Fruit fly (Drosophila melanogaster) whole organism, embryonic: ENCODE results near the gene flfl.

ENCODE experiments used
- CG10462 ChIP-seq: fragments of 200-800 bp; sonication (Bioruptor generic); optimal IDR thresholded peaks from 2 replicates; lab custom pipeline; 2016; ENCODE audit warnings: missing biosample characterization, missing genetic modification characterization
- CG10654 ChIP-seq: fragments of 200-800 bp; sonication (Bioruptor generic); optimal IDR thresholded peaks from 2 replicates; lab custom pipeline; 2016; ENCODE audit warnings: missing biosample characterization, missing genetic modification characterization
- CG11560 ChIP-seq: fragments of 200-800 bp; sonication (Bioruptor generic); IDR thresholded peaks from 3 replicates; pipeline ENCODE4 v1.3.6; 2022; ENCODE audit warnings: missing biosample characterization, missing genetic modification characterization
- CG11696 ChIP-seq: fragments of 200-800 bp; sonication (Bioruptor generic); IDR thresholded peaks from 2 replicates; pipeline ENCODE4 v1.3.6; 2022; ENCODE audit warnings: missing biosample characterization, missing genetic modification characterization
- CG13424 ChIP-seq: fragments of 200-800 bp; sonication (Bioruptor generic); optimal IDR thresholded peaks from 2 replicates; lab custom pipeline; 2019; ENCODE audit warnings: missing biosample characterization, mild to moderate bottlenecking, missing genetic modification characterization, moderate library complexity
- CG13775 ChIP-seq: fragments of 200-800 bp; sonication (Bioruptor generic); optimal IDR thresholded peaks from 3 replicates; lab custom pipeline; 2017; ENCODE audit warnings: missing biosample characterization, mild to moderate bottlenecking, missing genetic modification characterization
- CG14860 ChIP-seq: fragments of 200-800 bp; sonication (Bioruptor generic); IDR thresholded peaks from 3 replicates; pipeline ENCODE4 v1.3.6; 2022; ENCODE audit warnings: missing biosample characterization, missing genetic modification characterization; ENCODE audit not compliant: partially characterized antibody
- CG30431 ChIP-seq: fragments of 200-800 bp; sonication (Bioruptor generic); optimal IDR thresholded peaks from 2 replicates; lab custom pipeline; 2017; ENCODE audit warnings: missing biosample characterization, missing genetic modification characterization
- CG32532 ChIP-seq: fragments of 200-800 bp; sonication (Bioruptor generic); IDR thresholded peaks from 2 replicates; pipeline ENCODE4 v1.3.6; 2022; ENCODE audit warnings: missing biosample characterization, missing genetic modification characterization
- CG34376 ChIP-seq: fragments of 200-800 bp; sonication (Bioruptor generic); optimal IDR thresholded peaks from 2 replicates; lab custom pipeline; 2018; ENCODE audit warnings: missing biosample characterization, mild to moderate bottlenecking, missing genetic modification characterization
- CG5245 ChIP-seq: fragments of 200-800 bp; sonication (Bioruptor generic); optimal IDR thresholded peaks from 3 replicates; lab custom pipeline; 2016; ENCODE audit warnings: missing biosample characterization, missing genetic modification characterization
- CG6654 ChIP-seq: fragments of 200-800 bp; sonication (Bioruptor generic); optimal IDR thresholded peaks from 2 replicates; lab custom pipeline; 2017; ENCODE audit warnings: missing biosample characterization, mild to moderate bottlenecking, missing genetic modification characterization
- CG6689 ChIP-seq: fragments of 200-800 bp; sonication (Bioruptor generic); IDR thresholded peaks from 2 replicates; pipeline ENCODE4 v1.3.6; 2022; ENCODE audit warnings: missing biosample characterization, missing genetic modification characterization
- CG7556 ChIP-seq: fragments of 200-800 bp; sonication (Bioruptor generic); optimal IDR thresholded peaks from 2 replicates; lab custom pipeline; 2017; ENCODE audit warnings: missing biosample characterization, mild to moderate bottlenecking, missing genetic modification characterization
- CG7928 ChIP-seq: fragments of 200-800 bp; sonication (Bioruptor generic); optimal IDR thresholded peaks from 2 replicates; lab custom pipeline; 2017; ENCODE audit warnings: missing biosample characterization, mild to moderate bottlenecking, missing genetic modification characterization
- CG8290 ChIP-seq, 3 experiments: fragments of 200-800 bp; sonication (Bioruptor generic); optimal IDR thresholded peaks; 2 replicates each; lab custom pipeline; 2016 to 2019; ENCODE audit warnings: missing biosample characterization in 3 of 3, missing genetic modification characterization in 3 of 3, mild to moderate bottlenecking in 2 of 3, moderate library complexity in 1 of 3
- CG8388 ChIP-seq: fragments of 200-800 bp; sonication (Bioruptor generic); optimal IDR thresholded peaks from 2 replicates; lab custom pipeline; 2019; ENCODE audit warnings: missing biosample characterization, mild to moderate bottlenecking, missing genetic modification characterization, moderate library complexity
- Camta ChIP-seq: fragments of 200-800 bp; sonication (Bioruptor generic); optimal IDR thresholded peaks from 2 replicates; lab custom pipeline; 2016; ENCODE audit warnings: missing biosample characterization, missing genetic modification characterization
- D ChIP-seq, 2 experiments: fragments of 200-800 bp in 1 of 2; fragments of >200 bp in 1 of 2; sonication (Bioruptor generic) in 1 of 2; optimal IDR thresholded peaks; 2 replicates in 1 of 2; 3 replicates in 1 of 2; lab custom pipeline; 2017; ENCODE audit warnings: mild to moderate bottlenecking in 1 of 2, missing biosample characterization in 1 of 2, missing genetic modification characterization in 1 of 2, missing genetic modification reagents in 1 of 2
- E2f1 ChIP-seq: fragments of 200-800 bp; sonication (Bioruptor generic); IDR thresholded peaks from 2 replicates; pipeline ENCODE4 v1.3.6; 2022; ENCODE audit warnings: missing biosample characterization, missing genetic modification characterization
- E2f2 ChIP-seq: fragments of 200-800 bp; sonication (Bioruptor generic); IDR thresholded peaks from 2 replicates; pipeline ENCODE4 v1.3.6; 2022; ENCODE audit warnings: missing biosample characterization, missing genetic modification characterization
- H15 ChIP-seq: fragments of 200-800 bp; sonication (Bioruptor generic); IDR thresholded peaks from 3 replicates; pipeline ENCODE4 v1.3.6; 2022; ENCODE audit warnings: missing biosample characterization, missing genetic modification characterization
- Hr39 ChIP-seq: fragments of >200 bp; optimal IDR thresholded peaks from 2 replicates; lab custom pipeline; 2017
- PHDP ChIP-seq: fragments of 200-800 bp; sonication (Bioruptor generic); optimal IDR thresholded peaks from 3 replicates; lab custom pipeline; 2018; ENCODE audit warnings: missing biosample characterization, mild to moderate bottlenecking, missing genetic modification characterization, moderate library complexity
- Sry-δ ChIP-seq: fragments of 200-800 bp; sonication (Bioruptor generic); optimal IDR thresholded peaks from 2 replicates; lab custom pipeline; 2016; ENCODE audit warnings: missing biosample characterization, missing genetic modification characterization
- aop ChIP-seq: fragments of 200-800 bp; sonication (Bioruptor generic); IDR thresholded peaks from 2 replicates; pipeline ENCODE4 v1.3.6; 2022; ENCODE audit warnings: missing biosample characterization, missing genetic modification characterization
- bigmax ChIP-seq: fragments of 200-800 bp; sonication (Bioruptor generic); optimal IDR thresholded peaks from 2 replicates; lab custom pipeline; 2018; ENCODE audit warnings: missing biosample characterization, mild to moderate bottlenecking, missing genetic modification characterization
- bsh ChIP-seq, 2 experiments: fragments of 200-800 bp; sonication (Bioruptor generic); optimal IDR thresholded peaks; 2 replicates each; lab custom pipeline; 2017 to 2018; ENCODE audit warnings: mild to moderate bottlenecking in 2 of 2, missing biosample characterization in 2 of 2, missing genetic modification characterization in 2 of 2, moderate library complexity in 1 of 2
- chm ChIP-seq: fragments of 200-800 bp; sonication (Bioruptor generic); IDR thresholded peaks from 2 replicates; pipeline ENCODE4 v1.3.6; 2022; ENCODE audit warnings: missing biosample characterization, missing genetic modification characterization
- corto ChIP-seq: fragments of 200-800 bp; sonication (Bioruptor generic); optimal IDR thresholded peaks from 2 replicates; lab custom pipeline; 2016; ENCODE audit warnings: missing biosample characterization, mild to moderate bottlenecking, missing genetic modification characterization, moderate library complexity
- dati ChIP-seq: fragments of 200-800 bp; sonication (Bioruptor generic); IDR thresholded peaks from 2 replicates; pipeline ENCODE4 v1.3.6; 2022; ENCODE audit warnings: missing biosample characterization, missing genetic modification characterization
- ems ChIP-seq: fragments of 200-800 bp; sonication (Bioruptor generic); optimal IDR thresholded peaks from 3 replicates; lab custom pipeline; 2016; ENCODE audit warnings: missing biosample characterization, missing genetic modification characterization
- fd3F ChIP-seq: fragments of 200-800 bp; sonication (Bioruptor generic); optimal IDR thresholded peaks from 2 replicates; lab custom pipeline; 2018; ENCODE audit warnings: missing biosample characterization, mild to moderate bottlenecking, missing genetic modification characterization, moderate library complexity
- grau ChIP-seq: fragments of 200-800 bp; optimal IDR thresholded peaks from 3 replicates; lab custom pipeline; 2019; ENCODE audit warnings: missing biosample characterization, mild to moderate bottlenecking, missing genetic modification characterization, moderate library complexity
- ind ChIP-seq: fragments of 200-800 bp; sonication (Bioruptor generic); optimal IDR thresholded peaks from 3 replicates; lab custom pipeline; 2016; ENCODE audit warnings: missing biosample characterization, missing genetic modification characterization
- insv ChIP-seq, 2 experiments: fragments of 200-800 bp; sonication (Bioruptor generic); optimal IDR thresholded peaks; 3 replicates each; lab custom pipeline; 2016 to 2018; ENCODE audit warnings: missing biosample characterization in 2 of 2, missing genetic modification characterization in 2 of 2
- jigr1 ChIP-seq: fragments of 200-800 bp; sonication (Bioruptor generic); IDR thresholded peaks from 3 replicates; pipeline ENCODE4 v1.3.6; 2022; ENCODE audit warnings: missing biosample characterization, missing genetic modification characterization
- ken ChIP-seq: fragments of 200-800 bp; sonication (Bioruptor generic); IDR thresholded peaks from 3 replicates; pipeline ENCODE4 v1.3.6; 2022; ENCODE audit warnings: missing biosample characterization, missing genetic modification characterization
- lab ChIP-seq: fragments of 200-800 bp; sonication (Bioruptor generic); optimal IDR thresholded peaks from 3 replicates; lab custom pipeline; 2017; ENCODE audit warnings: missing biosample characterization, missing genetic modification characterization, mild to moderate bottlenecking, moderate library complexity, missing genetic modification reagents
- lilli ChIP-seq: fragments of 200-800 bp; sonication (Bioruptor generic); optimal IDR thresholded peaks from 3 replicates; lab custom pipeline; 2016; ENCODE audit warnings: missing biosample characterization, missing genetic modification characterization
- lola ChIP-seq, 3 experiments: fragments of >200 bp in 2 of 3; fragments of 200-800 bp in 1 of 3; sonication (Bioruptor generic) in 1 of 3; optimal IDR thresholded peaks; 2 replicates each; lab custom pipeline; 2017 to 2019; ENCODE audit warnings: missing biosample characterization in 3 of 3, missing genetic modification characterization in 3 of 3, mild to moderate bottlenecking in 1 of 3, moderate library complexity in 1 of 3
- oc ChIP-seq: fragments of 200-800 bp; sonication (Bioruptor generic); optimal IDR thresholded peaks from 2 replicates; lab custom pipeline; 2018; ENCODE audit warnings: missing biosample characterization, mild to moderate bottlenecking, missing genetic modification characterization, moderate library complexity
- psq ChIP-seq: fragments of 200-800 bp; sonication (Bioruptor generic); optimal IDR thresholded peaks from 2 replicates; lab custom pipeline; 2017; ENCODE audit warnings: missing biosample characterization, missing genetic modification characterization
- repo ChIP-seq: fragments of 200-800 bp; sonication (Bioruptor generic); optimal IDR thresholded peaks from 2 replicates; lab custom pipeline; 2016; ENCODE audit warnings: missing biosample characterization, missing genetic modification characterization
- schlank ChIP-seq: fragments of 200-800 bp; sonication (Bioruptor generic); optimal IDR thresholded peaks from 2 replicates; lab custom pipeline; 2018; ENCODE audit warnings: missing biosample characterization, mild to moderate bottlenecking, missing genetic modification characterization
- unpg ChIP-seq: fragments of 200-800 bp; sonication (Bioruptor generic); optimal IDR thresholded peaks from 3 replicates; lab custom pipeline; 2018; ENCODE audit warnings: missing biosample characterization, mild to moderate bottlenecking, missing genetic modification characterization, moderate library complexity
- vnd ChIP-seq: fragments of 200-800 bp; sonication (Bioruptor generic); IDR thresholded peaks from 3 replicates; pipeline ENCODE4 v1.3.6; 2022; ENCODE audit warnings: missing biosample characterization, missing genetic modification characterization; ENCODE audit not compliant: partially characterized antibody
- z ChIP-seq: fragments of 200-800 bp; sonication (Bioruptor generic); IDR thresholded peaks from 3 replicates; pipeline ENCODE4 v1.3.6; 2022; ENCODE audit warnings: missing biosample characterization, missing genetic modification characterization

The flfl gene

DNA sequence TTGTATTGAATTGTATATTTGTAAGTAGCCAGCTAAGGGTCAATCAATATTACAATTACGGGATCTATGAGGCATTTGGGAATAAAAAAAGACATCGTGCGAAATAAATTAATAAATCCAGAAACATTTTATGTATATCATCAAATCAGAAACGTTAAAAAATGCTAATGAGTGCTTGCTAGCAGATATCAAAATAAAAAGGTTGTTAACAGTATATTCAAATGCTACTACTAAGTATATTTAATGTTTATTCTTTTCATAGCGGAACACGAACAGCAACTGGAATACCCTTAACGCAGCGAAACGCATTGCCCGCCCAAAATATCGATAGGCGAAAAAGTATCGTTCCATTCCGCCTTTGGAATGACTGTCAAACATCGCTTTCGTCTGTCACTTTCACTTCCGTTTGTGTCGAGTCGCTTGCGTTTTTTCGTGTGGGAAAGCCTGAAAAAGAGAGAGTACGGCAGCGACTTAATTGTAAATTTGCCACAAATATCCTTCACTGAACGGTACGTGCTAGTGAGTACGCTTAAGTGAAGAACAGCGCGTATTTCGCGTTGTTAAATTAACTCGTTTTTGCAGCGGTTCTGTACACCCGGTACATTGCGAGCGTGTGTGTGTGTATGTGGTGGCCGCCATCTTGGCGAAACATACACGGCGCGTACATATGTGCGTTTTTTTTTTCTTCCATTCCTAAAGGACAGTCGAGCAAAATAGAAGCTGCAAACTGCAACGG is 22.6 kb upstream of the flfl start, which contains the start of gene B52 (continued):
- TF ChIP-seq PHDP, result peak; percentile 70
- no peak for TF ChIP-seq z (GFP tag; lab: Robert Waterston, UW)
- peak; percentile 17 for TF ChIP-seq CG13424
- peak; percentile 8 for TF ChIP-seq D (optimal IDR thresholded peaks at IDR 0.05; lab: Kevin White, UChicago)
- TF ChIP-seq D (GFP tag; optimal IDR thresholded peaks at IDR 0.05; lab: Kevin White, UChicago), result peak; percentile 41
- TF ChIP-seq CG13775 (GFP tag; lab: Kevin White, UChicago), result peak; percentile 66
- TF ChIP-seq CG11560 (tag; lab: Robert Waterston, UW), result no peak
- TF ChIP-seq H15 (GFP tag; lab: Robert Waterston, UW), result peak; percentile 60; the same call in 2 of the 3 replicates
- no peak for TF ChIP-seq lilli (GFP tag; lab: Kevin White, UChicago)
- no peak for TF ChIP-seq CG11696 (GFP tag; lab: Robert Waterston, UW)
- TF ChIP-seq E2f2 (GFP tag; lab: Robert Waterston, UW), result peak; percentile 50; the same call in 1 of the 2 replicates
- no peak for TF ChIP-seq CG30431
- no peak for TF ChIP-seq CG8290 (GFP tag; optimal IDR thresholded peaks at IDR 0.05; lab: Kevin White, UChicago)
- peak in 1 of 2 experiments; percentile 51 for TF ChIP-seq CG8290 (tag; optimal IDR thresholded peaks at IDR 0.05; lab: Kevin White, UChicago)
- peak; percentile 11 for TF ChIP-seq ind (GFP tag; lab: Kevin White, UChicago)
- peak in 1 of 2 experiments; percentile 38 for TF ChIP-seq insv (GFP tag; optimal IDR thresholded peaks at IDR 0.05; lab: Kevin White, UChicago)
- no peak for TF ChIP-seq jigr1
- peak in 1 of 3 experiments; percentile 38 for TF ChIP-seq lola (GFP tag; optimal IDR thresholded peaks at IDR 0.05; lab: Kevin White, UChicago)
- no peak for TF ChIP-seq Hr39 (lab: Kevin White, UChicago)
- TF ChIP-seq bigmax (GFP tag; lab: Kevin White, UChicago), result peak; percentile 51
- TF ChIP-seq E2f1 (GFP tag; lab: Robert Waterston, UW), result peak; percentile 84
- TF ChIP-seq grau (tag; lab: Kevin White, UChicago), result peak; percentile 41
- peak; percentile 60 for TF ChIP-seq Sry-δ (GFP tag; lab: Kevin White, UChicago)
- TF ChIP-seq schlank (tag; lab: Kevin White, UChicago), result peak; percentile 75
- TF ChIP-seq CG10462 (GFP tag; lab: Kevin White, UChicago), result no peak
- TF ChIP-seq CG7556 (GFP tag; lab: Kevin White, UChicago), result no peak
- TF ChIP-seq bsh (GFP tag; optimal IDR thresholded peaks at IDR 0.05; lab: Kevin White, UChicago), result peak; percentile 22 to 58
- peak; percentile 37 for TF ChIP-seq Camta (GFP tag; lab: Kevin White, UChicago)
- TF ChIP-seq CG34376, result peak; percentile 84
- no peak for TF ChIP-seq corto (GFP tag; lab: Kevin White, UChicago)
- peak; percentile 16 for TF ChIP-seq CG7928 (GFP tag; lab: Kevin White, UChicago)
- peak; percentile 29 for TF ChIP-seq CG10654 (GFP tag; lab: Kevin White, UChicago)
- 0 out of 3 replicates have a peak, but pooled peaks have one; percentile 33 for TF ChIP-seq vnd (GFP tag; lab: Robert Waterston, UW)
- peak; percentile 77 for TF ChIP-seq CG32532 (GFP tag; lab: Robert Waterston, UW)
- peak; percentile 34 for TF ChIP-seq fd3F (GFP tag; lab: Kevin White, UChicago)
- peak; percentile 43 for TF ChIP-seq CG6689 (GFP tag; lab: Robert Waterston, UW)
- TF ChIP-seq repo (GFP tag; lab: Kevin White, UChicago), result peak; percentile 1
- peak; percentile 87 for TF ChIP-seq lab (GFP tag; lab: Kevin White, UChicago)
- TF ChIP-seq dati (GFP tag; lab: Robert Waterston, UW), result 0 out of 2 replicates have a peak, but pooled peaks have one; percentile 40
- peak; percentile 40 for TF ChIP-seq CG8388 (GFP tag; lab: Kevin White, UChicago)
- TF ChIP-seq oc (tag; lab: Kevin White, UChicago), result no peak
- TF ChIP-seq ems (GFP tag; lab: Kevin White, UChicago), result peak; percentile 51
- no peak for TF ChIP-seq psq (GFP tag; lab: Kevin White, UChicago)
- TF ChIP-seq CG5245 (GFP tag; lab: Kevin White, UChicago), result peak; percentile 15
- peak; percentile 59; the same call in 2 of the 3 replicates for TF ChIP-seq ken (GFP tag; lab: Robert Waterston, UW)
- TF ChIP-seq chm, result peak; percentile 80; the same call in 1 of the 2 replicates
- TF ChIP-seq CG6654 (GFP tag; lab: Kevin White, UChicago), result no peak
- TF ChIP-seq aop (GFP tag; lab: Robert Waterston, UW), result no peak
- TF ChIP-seq unpg, result peak; percentile 63
- no peak; the same call in 2 of the 3 replicates for TF ChIP-seq CG14860 (GFP tag; lab: Robert Waterston, UW)
